Worm (Caenorhabditis elegans) whole organism, young adult: ENCODE measurements around the gene zipt-15.

Source experiments
- F10E7.11 ChIP-seq: sonication (generic microtip); optimal IDR thresholded peaks from 2 replicates; lab custom pipeline; 2017; ENCODE audit warnings: mild to moderate bottlenecking, missing genetic modification characterization, moderate library complexity, missing compliant biosample characterization
- F52B5.7 ChIP-seq: sonication (generic microtip); optimal IDR thresholded peaks from 2 replicates; lab custom pipeline; 2016; ENCODE audit warnings: mild to moderate bottlenecking, missing genetic modification characterization, missing compliant biosample characterization
- K11D2.4 ChIP-seq: fragments of 200-800 bp; sonication (Bioruptor generic); IDR thresholded peaks from 2 replicates; pipeline ENCODE4 v1.3.6; 2022; ENCODE audit warnings: missing genetic modification reagents, missing genetic modification characterization, missing compliant biosample characterization
- chd-7 ChIP-seq: sonication (generic microtip); optimal IDR thresholded peaks from 2 replicates; lab custom pipeline; 2016; ENCODE audit warnings: mild to moderate bottlenecking, missing genetic modification characterization, moderate library complexity, missing compliant biosample characterization
- ekl-4 ChIP-seq: fragments of 200-800 bp; sonication (Bioruptor generic); IDR thresholded peaks from 2 replicates; pipeline ENCODE4 v1.3.6; 2022; ENCODE audit warnings: missing genetic modification reagents, missing genetic modification characterization, missing compliant biosample characterization
- let-526 ChIP-seq: fragments of 200-800 bp; sonication (Bioruptor generic); IDR thresholded peaks from 2 replicates; pipeline ENCODE4 v1.3.6; 2022; ENCODE audit warnings: missing genetic modification reagents, missing genetic modification characterization, missing compliant biosample characterization
- pha-4 ChIP-seq: fragments of 150-350 bp; sonication (generic microtip); optimal IDR thresholded peaks from 2 replicates; lab custom pipeline; 2014; ENCODE audit warnings: missing biosample characterization, missing genetic modification reagents, missing genetic modification characterization
- tbp1 ChIP-seq: fragments of 200-800 bp; sonication (Bioruptor generic); optimal IDR thresholded peaks from 2 replicates; lab custom pipeline; 2018; ENCODE audit warnings: mild to moderate bottlenecking, missing genetic modification characterization, missing compliant biosample characterization
- unc-62 ChIP-seq: fragments of 150-350 bp; optimal IDR thresholded peaks from 2 replicates; lab custom pipeline; 2014; ENCODE audit warnings: missing biosample characterization, missing genetic modification reagents, missing genetic modification characterization
- ztf-26 ChIP-seq: sonication (generic microtip); optimal IDR thresholded peaks from 2 replicates; lab custom pipeline; 2017; ENCODE audit warnings: missing genetic modification characterization, missing compliant biosample characterization

ce11 chrIV:795383-795872 lies 29.3 kb downstream of the zipt-15 start, which contains the start of gene skr-18:
- TF ChIP-seq F10E7.11 (tag; lab: Kevin White, UChicago) (no peak), let-526 (GFP tag; lab: Robert Waterston, UW) (no peak), tbp1 (no peak), unc-62 (no peak), F52B5.7 (tag; lab: Kevin White, UChicago) (no peak), chd-7 (tag; lab: Kevin White, UChicago) (no peak), ztf-26 (tag; lab: Kevin White, UChicago) (no peak), pha-4 (tag; lab: Kevin White, UChicago) (no peak), K11D2.4 (GFP tag; lab: Robert Waterston, UW) (no peak), ekl-4 (GFP tag; lab: Robert Waterston, UW) (no peak)
